Fruit fly (Drosophila melanogaster) ovary, adult (tissue): Measurements from ENCODE around the gene nuf.

Source experiments
- CG17801 ChIP-seq: fragments of 200-800 bp; optimal IDR thresholded peaks from 2 replicates; lab custom pipeline; 2019; ENCODE audit warnings: missing biosample characterization, mild to moderate bottlenecking, missing genetic modification characterization, moderate library complexity; ENCODE audit not compliant: partially characterized antibody

The nuf gene

DNA sequence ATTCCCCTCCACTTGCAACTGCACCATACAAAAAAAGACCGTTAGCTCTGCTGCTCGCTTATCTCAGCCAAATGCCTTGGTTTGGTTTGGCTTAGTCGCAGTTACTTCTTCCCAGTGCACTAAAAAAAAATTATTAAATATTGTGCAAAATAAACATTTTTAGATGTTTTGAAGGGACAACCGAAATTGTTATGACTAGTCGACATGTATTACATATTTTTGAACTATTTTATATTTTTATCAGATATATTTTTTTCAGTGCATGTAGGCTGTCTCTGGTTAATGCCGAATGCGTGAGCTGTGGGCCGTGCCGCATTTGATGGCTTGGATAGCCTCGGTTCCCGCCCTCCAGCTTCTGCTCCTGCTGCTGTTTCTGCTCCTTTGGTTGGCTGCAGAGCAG lies 48.7 kb downstream of the nuf start:
- TF ChIP-seq CG17801 (GFP tag; lab: Kevin White, UChicago): no peak

DNA sequence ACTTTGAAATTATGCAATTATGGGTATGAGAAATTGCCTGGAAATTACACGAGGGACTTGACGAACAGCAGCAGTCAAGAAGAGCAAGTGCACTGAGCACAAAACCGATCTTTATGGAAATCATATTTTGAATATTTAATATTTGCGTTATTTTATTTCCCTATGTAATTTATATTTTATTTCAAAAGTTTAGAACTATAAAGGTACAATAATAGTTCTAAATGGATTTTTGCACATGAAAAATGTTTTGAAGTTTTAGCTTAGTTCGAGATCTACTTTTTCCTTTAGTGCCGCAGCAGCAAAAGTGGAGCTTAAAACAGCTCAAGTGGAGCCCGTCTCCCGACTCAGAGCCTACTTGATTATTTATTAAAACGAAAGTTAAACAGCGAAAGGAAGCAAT lies 50.4 kb downstream of the nuf start:
- no peak for TF ChIP-seq CG17801 (GFP tag; lab: Kevin White, UChicago)

DNA sequence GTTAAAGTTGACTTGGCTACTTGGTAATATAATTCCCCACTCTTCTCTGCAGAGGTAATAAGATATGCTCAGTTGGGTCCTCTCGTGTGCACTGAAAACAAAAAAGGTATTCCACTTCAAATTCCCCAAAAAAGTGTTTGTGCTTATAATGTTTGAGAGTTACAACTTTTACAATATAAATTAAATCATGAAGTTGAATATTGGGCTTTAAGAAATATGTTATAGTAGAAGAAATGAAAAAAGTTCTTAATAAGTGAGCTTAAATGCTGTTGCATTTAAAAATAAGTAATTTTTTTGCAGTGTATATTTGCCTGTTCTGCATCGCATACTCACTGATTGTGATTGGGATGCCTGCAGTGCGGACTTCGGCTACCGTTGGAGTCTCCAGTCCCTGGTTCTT lies 62.8 kb downstream of the nuf start:
- TF ChIP-seq CG17801 (GFP tag; lab: Kevin White, UChicago): no peak

DNA sequence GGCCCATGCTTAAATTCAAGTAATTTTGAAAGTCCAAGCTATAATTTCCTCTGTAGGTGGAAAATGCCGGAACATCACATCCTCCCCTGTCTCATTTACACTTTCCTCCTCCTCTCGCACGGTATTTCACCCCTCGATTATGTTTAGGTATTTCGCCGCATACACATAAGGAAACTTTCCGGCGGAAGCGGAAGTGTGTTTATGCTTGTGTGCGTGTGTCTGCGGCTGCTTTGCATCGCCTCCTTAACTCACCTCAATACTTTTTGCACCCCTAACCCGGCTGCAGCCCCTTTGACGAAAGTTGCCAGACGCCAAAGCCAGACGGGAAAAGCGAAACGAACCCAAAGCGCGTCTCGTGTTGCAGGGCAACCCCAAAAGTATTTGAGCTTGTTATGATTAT lies 72.1 kb downstream of the nuf start:
- no peak for TF ChIP-seq CG17801 (GFP tag; lab: Kevin White, UChicago)

DNA sequence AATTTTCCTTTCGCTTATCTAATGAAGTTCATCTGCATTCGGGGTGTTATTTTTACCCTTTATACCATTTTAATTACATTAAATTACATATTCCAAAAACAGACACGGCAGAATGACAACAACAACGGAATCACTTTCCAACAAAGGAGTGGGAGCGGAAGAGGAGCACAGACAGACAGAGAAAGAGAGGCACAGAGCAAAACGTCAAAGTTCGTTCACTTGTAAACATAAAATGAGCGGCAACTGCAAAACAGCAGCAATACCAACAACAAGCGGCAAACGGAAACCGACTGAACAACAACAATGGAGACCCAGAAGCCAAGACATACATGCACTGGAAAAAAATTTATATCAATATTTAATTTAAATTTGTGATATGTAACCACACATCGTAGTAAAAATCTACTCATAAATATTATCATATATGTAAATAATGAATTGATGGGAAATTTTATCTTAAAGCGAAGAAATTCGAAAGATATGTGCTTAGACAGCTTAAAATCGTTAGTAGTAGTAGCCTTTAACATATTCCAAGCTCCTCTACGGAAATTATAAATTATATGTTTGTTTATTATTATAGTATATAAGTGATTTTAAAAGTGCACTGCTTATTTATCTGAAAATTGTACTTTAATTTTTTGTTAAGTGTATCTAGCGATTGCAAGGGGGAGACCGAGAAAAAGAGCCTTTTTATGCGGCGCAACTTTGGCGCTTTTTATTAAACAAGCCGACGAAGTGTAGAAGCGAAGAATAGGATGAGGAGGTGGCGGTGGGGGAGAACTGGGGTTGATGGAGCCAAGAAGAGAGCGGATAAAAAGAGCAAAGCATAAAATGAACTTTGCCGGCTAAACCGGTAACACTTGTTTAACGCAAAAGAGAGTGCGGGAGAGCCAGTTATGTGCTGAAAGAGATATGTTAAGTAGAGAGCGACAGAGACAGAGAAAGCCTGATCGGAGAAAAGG lies 81.7 kb downstream of the nuf start:
- TF ChIP-seq CG17801 (GFP tag; lab: Kevin White, UChicago): peak; percentile 79

DNA sequence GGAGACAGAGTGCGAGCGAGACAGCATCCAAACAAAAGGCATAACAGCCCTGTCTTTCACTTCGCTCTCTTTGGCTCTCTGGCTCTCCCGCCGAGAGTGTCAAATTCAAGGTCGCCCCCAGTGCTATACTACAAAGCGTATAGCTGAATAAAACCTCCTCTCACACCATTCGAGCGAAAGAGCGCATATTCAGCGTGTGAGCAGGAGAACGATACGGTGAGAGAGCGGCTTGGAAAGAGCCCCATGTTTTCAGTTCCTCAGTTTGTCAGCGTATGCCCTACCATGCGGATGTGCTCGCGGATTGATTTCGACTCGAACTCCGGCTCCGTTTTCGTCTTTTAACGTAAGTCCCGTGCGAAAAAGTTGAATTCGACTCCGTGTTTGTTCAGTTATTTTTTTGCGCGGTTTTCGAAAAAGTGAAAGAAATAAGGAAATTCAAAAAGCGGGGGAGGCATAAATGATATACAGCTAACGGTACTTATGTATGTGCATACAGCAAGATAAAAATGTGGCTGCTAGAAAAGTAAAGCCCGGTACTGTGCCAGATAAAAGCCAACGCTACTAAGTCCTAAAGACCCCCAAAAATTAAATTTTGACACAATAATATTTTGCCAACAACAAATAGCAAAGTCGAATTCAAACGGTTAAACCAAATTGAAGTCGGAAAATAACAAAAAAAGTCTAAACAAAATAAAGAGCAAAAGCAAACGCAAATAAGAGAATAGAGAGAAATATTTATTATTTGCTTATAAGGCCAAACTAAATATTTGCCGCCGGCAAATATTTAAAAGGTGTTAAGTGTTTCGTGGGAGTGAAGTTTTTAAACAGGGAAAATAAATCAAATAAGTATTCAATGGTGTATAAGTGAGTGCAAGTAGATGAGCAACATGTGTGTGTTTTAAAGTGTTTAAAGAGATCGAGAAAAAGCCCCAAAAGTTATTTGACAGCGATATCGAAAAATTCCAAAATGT lies 83.7 kb downstream of the nuf start, which contains the start of gene fz:
TSS of gene fz (plus strand) at position 256 of the 971 bp plus-strand sequence.
- TF ChIP-seq CG17801 (GFP tag; lab: Kevin White, UChicago): peak; percentile 45

DNA sequence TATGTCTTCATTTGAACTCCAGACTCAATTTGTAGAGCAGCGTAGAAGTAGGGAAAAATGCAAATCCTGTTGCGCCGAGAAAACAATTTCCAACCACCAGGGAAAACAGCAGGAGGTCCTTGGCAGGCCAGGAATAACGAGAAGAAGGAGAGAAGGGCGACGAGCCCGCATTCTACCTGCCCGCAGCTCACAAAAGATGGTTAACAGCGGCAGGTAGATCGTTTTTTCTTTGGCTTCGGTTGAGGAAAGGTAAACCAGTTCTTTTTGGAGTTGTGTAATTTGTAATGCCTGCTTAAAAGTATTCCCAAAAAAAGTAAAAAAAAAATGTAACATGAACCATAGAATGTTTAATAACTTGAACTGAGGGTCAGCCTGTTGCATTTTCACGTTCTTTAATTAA lies 85.5 kb downstream of the nuf start:
- TF ChIP-seq CG17801 (GFP tag; lab: Kevin White, UChicago): no peak

DNA sequence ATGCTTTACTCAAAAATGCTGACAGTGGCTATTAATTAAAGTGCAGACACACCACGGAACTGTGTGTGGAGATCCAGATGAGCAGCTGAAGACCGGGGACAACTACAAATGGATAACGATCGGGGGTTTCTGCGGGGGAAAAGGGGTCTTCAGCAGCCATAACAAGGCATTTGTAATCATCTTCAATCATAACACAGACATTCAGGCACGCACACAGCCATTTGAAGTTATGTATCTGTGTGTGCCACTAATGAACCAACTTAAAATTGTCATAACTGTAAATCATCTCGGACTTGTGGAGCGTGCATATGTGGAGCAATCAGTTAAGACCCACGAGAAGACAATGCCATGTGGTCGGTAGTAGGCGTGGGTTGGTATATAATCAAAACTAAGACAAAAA lies 91.5 kb downstream of the nuf start:
- no peak for TF ChIP-seq CG17801 (GFP tag; lab: Kevin White, UChicago)
